Fruit fly (Drosophila melanogaster) whole organism, embryonic: ENCODE results near the gene mAChR-B.
A peak's percentile ranks its signal among the peaks of the same experiment; 100 is the strongest.

Experiments
- Atf-2 ChIP-seq: fragments of 200-800 bp; sonication (Bioruptor generic); optimal IDR thresholded peaks from 2 replicates; lab custom pipeline; 2016; ENCODE audit warnings: missing biosample characterization, missing genetic modification characterization
- Atf3 ChIP-seq: fragments of 200-800 bp; sonication (Bioruptor generic); optimal IDR thresholded peaks from 3 replicates; lab custom pipeline; 2016; ENCODE audit warnings: missing biosample characterization, missing genetic modification characterization
- CG10147 ChIP-seq: fragments of 200-800 bp; sonication (Bioruptor generic); optimal IDR thresholded peaks from 2 replicates; lab custom pipeline; 2019; ENCODE audit warnings: missing biosample characterization, mild to moderate bottlenecking, missing genetic modification characterization, moderate library complexity
- CG11398 ChIP-seq: fragments of 200-800 bp; sonication (Bioruptor generic); optimal IDR thresholded peaks from 2 replicates; lab custom pipeline; 2016; ENCODE audit warnings: missing biosample characterization, missing genetic modification characterization
- CG12071 ChIP-seq: fragments of 200-800 bp; sonication (Bioruptor generic); optimal IDR thresholded peaks from 3 replicates; lab custom pipeline; 2018; ENCODE audit warnings: missing biosample characterization, mild to moderate bottlenecking, missing genetic modification characterization
- CG12155 ChIP-seq: fragments of 200-800 bp; sonication (Bioruptor generic); optimal IDR thresholded peaks from 3 replicates; lab custom pipeline; 2016; ENCODE audit warnings: missing biosample characterization, missing genetic modification characterization
- CG12236 ChIP-seq: fragments of 200-800 bp; sonication (Bioruptor generic); optimal IDR thresholded peaks from 2 replicates; lab custom pipeline; 2016; ENCODE audit warnings: missing biosample characterization, missing genetic modification characterization
- CG12299 ChIP-seq: fragments of 200-800 bp; sonication (Bioruptor generic); optimal IDR thresholded peaks from 2 replicates; lab custom pipeline; 2018; ENCODE audit warnings: missing biosample characterization, mild to moderate bottlenecking, missing genetic modification characterization
- CG1233 ChIP-seq: fragments of 200-800 bp; sonication (Bioruptor generic); optimal IDR thresholded peaks from 4 replicates; lab custom pipeline; 2018; ENCODE audit warnings: missing biosample characterization, mild to moderate bottlenecking, missing genetic modification characterization
- CG13123 ChIP-seq: fragments of 200-800 bp; sonication (Bioruptor generic); optimal IDR thresholded peaks from 2 replicates; lab custom pipeline; 2016; ENCODE audit warnings: missing biosample characterization, missing genetic modification characterization
- CG14667 ChIP-seq: fragments of 200-800 bp; sonication (Bioruptor generic); IDR thresholded peaks from 2 replicates; pipeline ENCODE4 v1.3.6; 2022; ENCODE audit warnings: missing biosample characterization, missing genetic modification characterization
- CG15601 ChIP-seq: fragments of 200-800 bp; sonication (Bioruptor generic); optimal IDR thresholded peaks from 3 replicates; lab custom pipeline; 2019; ENCODE audit warnings: missing biosample characterization, mild to moderate bottlenecking, missing genetic modification characterization, moderate library complexity
- CG1603 ChIP-seq: fragments of 200-800 bp; sonication (Bioruptor generic); optimal IDR thresholded peaks from 2 replicates; lab custom pipeline; 2019; ENCODE audit warnings: missing biosample characterization, mild to moderate bottlenecking, missing genetic modification characterization, moderate library complexity
- CG2712 ChIP-seq: fragments of 200-800 bp; optimal IDR thresholded peaks from 3 replicates; lab custom pipeline; 2019; ENCODE audit warnings: missing biosample characterization, mild to moderate bottlenecking, missing genetic modification characterization, moderate library complexity
- CG32772 ChIP-seq: fragments of 200-800 bp; sonication (Bioruptor generic); IDR thresholded peaks from 2 replicates; pipeline ENCODE4 v1.3.6; 2022; ENCODE audit warnings: missing biosample characterization, missing genetic modification characterization
- CG4328 ChIP-seq: fragments of 200-800 bp; sonication (Bioruptor generic); optimal IDR thresholded peaks from 3 replicates; lab custom pipeline; 2017; ENCODE audit warnings: missing biosample characterization, missing genetic modification reagents, missing genetic modification characterization
- CG5245 ChIP-seq: fragments of 200-800 bp; sonication (Bioruptor generic); optimal IDR thresholded peaks from 3 replicates; lab custom pipeline; 2016; ENCODE audit warnings: missing biosample characterization, missing genetic modification characterization
- CG6813 ChIP-seq: fragments of 200-800 bp; sonication (Bioruptor generic); optimal IDR thresholded peaks from 2 replicates; lab custom pipeline; 2017; ENCODE audit warnings: missing biosample characterization, missing genetic modification characterization, mild to moderate bottlenecking, moderate library complexity, missing genetic modification reagents
- CG7987 ChIP-seq: fragments of 200-800 bp; sonication (Bioruptor generic); optimal IDR thresholded peaks from 2 replicates; lab custom pipeline; 2018; ENCODE audit warnings: missing biosample characterization, mild to moderate bottlenecking, missing genetic modification characterization, moderate library complexity
- CG9609 ChIP-seq: fragments of 200-800 bp; sonication (Bioruptor generic); optimal IDR thresholded peaks from 3 replicates; lab custom pipeline; 2016; ENCODE audit warnings: missing biosample characterization, missing genetic modification characterization
- CG9797 ChIP-seq: fragments of 200-800 bp; sonication (Bioruptor generic); optimal IDR thresholded peaks from 3 replicates; lab custom pipeline; 2018; ENCODE audit warnings: missing biosample characterization, mild to moderate bottlenecking, missing genetic modification characterization
- CG9876 ChIP-seq: fragments of 200-800 bp; sonication (Bioruptor generic); optimal IDR thresholded peaks from 2 replicates; lab custom pipeline; 2016; ENCODE audit warnings: missing biosample characterization, missing genetic modification characterization
- Eip74EF ChIP-seq, 2 experiments: fragments of 200-800 bp in 1 of 2; fragments of >200 bp in 1 of 2; sonication (Bioruptor generic) in 1 of 2; optimal IDR thresholded peaks; 2 replicates each; lab custom pipeline; 2017 to 2019; ENCODE audit warnings: missing biosample characterization in 2 of 2, missing genetic modification characterization in 2 of 2, mild to moderate bottlenecking in 1 of 2, moderate library complexity in 1 of 2
- Fer1 ChIP-seq: fragments of 200-800 bp; sonication (Bioruptor generic); optimal IDR thresholded peaks from 2 replicates; lab custom pipeline; 2017; ENCODE audit warnings: missing biosample characterization, mild to moderate bottlenecking, missing genetic modification characterization
- Gug ChIP-seq: fragments of 200-800 bp; sonication (Bioruptor generic); IDR thresholded peaks from 4 replicates; pipeline ENCODE4 v1.3.6; 2022; ENCODE audit warnings: missing biosample characterization, missing genetic modification characterization
- Kr ChIP-seq: fragments of 200-800 bp; sonication (Bioruptor generic); optimal IDR thresholded peaks from 2 replicates; lab custom pipeline; 2017; ENCODE audit warnings: missing biosample characterization, mild to moderate bottlenecking, missing genetic modification characterization
- Mad ChIP-seq: fragments of 200-800 bp; sonication (Bioruptor generic); optimal IDR thresholded peaks from 2 replicates; lab custom pipeline; 2016; ENCODE audit warnings: missing biosample characterization, missing genetic modification characterization
- Meics ChIP-seq: fragments of 200-800 bp; sonication (Bioruptor generic); optimal IDR thresholded peaks from 2 replicates; lab custom pipeline; 2017; ENCODE audit warnings: missing biosample characterization, mild to moderate bottlenecking, missing genetic modification characterization
- NC2α ChIP-seq: fragments of 200-800 bp; sonication (Bioruptor generic); optimal IDR thresholded peaks from 2 replicates; lab custom pipeline; 2016; ENCODE audit warnings: missing biosample characterization, missing genetic modification characterization
- Optix ChIP-seq: fragments of 200-800 bp; sonication (Bioruptor generic); IDR thresholded peaks from 3 replicates; pipeline ENCODE4 v1.3.6; 2022; ENCODE audit warnings: missing biosample characterization, missing genetic modification characterization
- ara ChIP-seq: fragments of 200-800 bp; sonication (Bioruptor generic); IDR thresholded peaks from 2 replicates; pipeline ENCODE4 v1.3.6; 2022; ENCODE audit warnings: missing biosample characterization, missing genetic modification characterization
- cad ChIP-seq: fragments of >200 bp; optimal IDR thresholded peaks from 2 replicates; lab custom pipeline; 2017; ENCODE audit warnings: missing biosample characterization, missing genetic modification characterization
- caup ChIP-seq: fragments of 200-800 bp; sonication (Bioruptor generic); optimal IDR thresholded peaks from 3 replicates; lab custom pipeline; 2017; ENCODE audit warnings: missing biosample characterization, mild to moderate bottlenecking, missing genetic modification characterization, moderate library complexity; ENCODE audit not compliant: severe bottlenecking
- chinmo ChIP-seq: fragments of 200-800 bp; sonication (Bioruptor generic); IDR thresholded peaks from 4 replicates; pipeline ENCODE4 v1.3.6; 2022; ENCODE audit warnings: missing biosample characterization, missing genetic modification characterization; ENCODE audit not compliant: partially characterized antibody
- chn ChIP-seq: fragments of 200-800 bp; sonication (Bioruptor generic); optimal IDR thresholded peaks from 2 replicates; lab custom pipeline; 2016; ENCODE audit warnings: missing biosample characterization, missing genetic modification characterization
- dan ChIP-seq: fragments of 200-800 bp; sonication (Bioruptor generic); IDR thresholded peaks from 2 replicates; pipeline ENCODE4 v1.3.6; 2022; ENCODE audit warnings: missing biosample characterization, missing genetic modification characterization
- dm ChIP-seq: fragments of 200-800 bp; sonication (Bioruptor generic); optimal IDR thresholded peaks from 3 replicates; lab custom pipeline; 2016; ENCODE audit warnings: missing biosample characterization, missing genetic modification characterization
- dysf ChIP-seq: fragments of 200-800 bp; sonication (Bioruptor generic); IDR thresholded peaks from 3 replicates; pipeline ENCODE4 v1.3.6; 2022; ENCODE audit warnings: missing biosample characterization, missing genetic modification characterization
- eve ChIP-seq, 2 experiments: fragments of >200 bp; optimal IDR thresholded peaks; 2 replicates each; lab custom pipeline; 2017; ENCODE audit warnings: missing biosample characterization in 2 of 2, missing genetic modification characterization in 2 of 2
- eyg ChIP-seq: fragments of 200-800 bp; sonication (Bioruptor generic); optimal IDR thresholded peaks from 3 replicates; lab custom pipeline; 2016; ENCODE audit warnings: missing biosample characterization, missing genetic modification characterization
- fd102C ChIP-seq: fragments of 200-800 bp; sonication (Bioruptor generic); optimal IDR thresholded peaks from 2 replicates; lab custom pipeline; 2018; ENCODE audit warnings: missing biosample characterization, mild to moderate bottlenecking, missing genetic modification characterization, moderate library complexity
- gcm2 ChIP-seq: fragments of 200-800 bp; sonication (Bioruptor generic); optimal IDR thresholded peaks from 2 replicates; lab custom pipeline; 2016; ENCODE audit warnings: missing biosample characterization, missing genetic modification characterization
- grau ChIP-seq: fragments of 200-800 bp; optimal IDR thresholded peaks from 3 replicates; lab custom pipeline; 2019; ENCODE audit warnings: missing biosample characterization, mild to moderate bottlenecking, missing genetic modification characterization, moderate library complexity
- gsb ChIP-seq: fragments of 200-800 bp; sonication (Bioruptor generic); IDR thresholded peaks from 2 replicates; pipeline ENCODE4 v1.3.6; 2022; ENCODE audit warnings: missing biosample characterization, missing genetic modification characterization
- kah ChIP-seq: fragments of 200-800 bp; sonication (Bioruptor generic); optimal IDR thresholded peaks from 2 replicates; lab custom pipeline; 2018; ENCODE audit warnings: missing biosample characterization, mild to moderate bottlenecking, missing genetic modification characterization
- ken ChIP-seq: fragments of 200-800 bp; sonication (Bioruptor generic); IDR thresholded peaks from 3 replicates; pipeline ENCODE4 v1.3.6; 2022; ENCODE audit warnings: missing biosample characterization, missing genetic modification characterization
- pb ChIP-seq: fragments of 200-800 bp; sonication (Bioruptor generic); optimal IDR thresholded peaks from 3 replicates; lab custom pipeline; 2016; ENCODE audit warnings: missing biosample characterization, missing genetic modification characterization
- sob ChIP-seq: fragments of 200-800 bp; sonication (Bioruptor generic); IDR thresholded peaks from 2 replicates; pipeline ENCODE4 v1.3.6; 2022; ENCODE audit warnings: missing biosample characterization, missing genetic modification characterization
- trem ChIP-seq: fragments of 200-800 bp; optimal IDR thresholded peaks from 3 replicates; lab custom pipeline; 2019; ENCODE audit warnings: missing biosample characterization, mild to moderate bottlenecking, missing genetic modification characterization, moderate library complexity
- usp ChIP-seq: fragments of >200 bp; optimal IDR thresholded peaks from 2 replicates; lab custom pipeline; 2017; ENCODE audit warnings: missing biosample characterization, missing genetic modification characterization
- wdn ChIP-seq: fragments of 200-800 bp; sonication (Bioruptor generic); IDR thresholded peaks from 2 replicates; pipeline ENCODE4 v1.3.6; 2022; ENCODE audit warnings: missing biosample characterization, missing genetic modification characterization

The mAChR-B gene

DNA sequence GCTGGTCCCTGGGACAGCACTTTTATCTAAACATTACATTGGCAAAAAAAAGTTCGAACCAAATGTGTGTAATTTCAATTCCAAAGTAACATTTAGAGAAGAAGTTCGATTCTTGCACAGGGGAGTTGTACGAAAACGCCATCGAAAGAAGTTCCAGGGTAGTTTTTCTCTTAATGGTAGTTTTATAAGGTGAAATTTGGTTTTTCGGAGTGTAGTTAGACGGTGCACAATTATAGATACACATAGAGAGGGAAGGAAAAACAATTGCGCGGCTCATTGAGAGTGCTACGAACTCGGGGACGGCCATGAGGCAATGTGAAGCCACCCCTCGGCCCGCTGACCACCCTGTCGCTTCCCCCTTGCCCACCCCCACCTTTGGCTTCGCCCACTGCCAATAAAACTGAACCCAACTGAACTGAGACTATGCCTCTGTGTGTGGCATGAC is 51.1 kb downstream of the mAChR-B start (continued):
- peak; percentile 37; the same call in 1 of the 2 replicates for TF ChIP-seq wdn (GFP tag; lab: Robert Waterston, UW)
- TF ChIP-seq Gug (GFP tag; lab: Robert Waterston, UW) = peak; percentile 27; the same call in 2 of the 4 replicates
- no peak for TF ChIP-seq CG7987 (GFP tag; lab: Kevin White, UChicago)
- peak; percentile 34; the same call in 1 of the 2 replicates for TF ChIP-seq gsb (GFP tag; lab: Robert Waterston, UW)
- peak; percentile 65; the same call in 1 of the 2 replicates for TF ChIP-seq CG14667
- TF ChIP-seq cad (GFP tag; lab: Kevin White, UChicago) = no peak
- TF ChIP-seq Optix (GFP tag; lab: Robert Waterston, UW) = peak; percentile 64; the same call in 2 of the 3 replicates
- TF ChIP-seq CG12299 = no peak
- TF ChIP-seq CG6813 (GFP tag; lab: Kevin White, UChicago) = peak; percentile 71
- peak; percentile 7 for TF ChIP-seq CG12155 (GFP tag; lab: Kevin White, UChicago)
- TF ChIP-seq CG1233 (GFP tag; lab: Kevin White, UChicago) = peak; percentile 55
- TF ChIP-seq Meics (GFP tag; lab: Kevin White, UChicago) = peak; percentile 69
- peak; percentile 40 for TF ChIP-seq CG15601 (tag; lab: Kevin White, UChicago)
- TF ChIP-seq CG11398 = peak; percentile 66
- peak; percentile 24 for TF ChIP-seq pb (GFP tag; lab: Kevin White, UChicago)
- peak; percentile 67 for TF ChIP-seq CG9609 (GFP tag; lab: Kevin White, UChicago)
- no peak for TF ChIP-seq fd102C (GFP tag; lab: Kevin White, UChicago)
- TF ChIP-seq kah (GFP tag; lab: Kevin White, UChicago) = no peak
- peak; percentile 47 for TF ChIP-seq CG10147 (GFP tag; lab: Kevin White, UChicago)
- TF ChIP-seq chn = peak; percentile 43
- TF ChIP-seq CG5245 (GFP tag; lab: Kevin White, UChicago) = peak; percentile 56
- peak; percentile 65 for TF ChIP-seq grau (tag; lab: Kevin White, UChicago)
- peak; percentile 77 for TF ChIP-seq dysf
- no peak for TF ChIP-seq gcm2 (GFP tag; lab: Kevin White, UChicago)
- no peak for TF ChIP-seq dan (GFP tag; lab: Robert Waterston, UW)
- TF ChIP-seq CG12236 = no peak
- no peak for TF ChIP-seq Kr (GFP tag; lab: Kevin White, UChicago)
- peak; percentile 76 for TF ChIP-seq Fer1 (GFP tag; lab: Kevin White, UChicago)
- peak; percentile 37; the same call in 1 of the 4 replicates for TF ChIP-seq chinmo (GFP tag; lab: Robert Waterston, UW)
- TF ChIP-seq caup (GFP tag; lab: Kevin White, UChicago) = peak; percentile 59
- TF ChIP-seq CG13123 = peak; percentile 33
- peak; percentile 39 for TF ChIP-seq dm (GFP tag; lab: Kevin White, UChicago)
- peak; percentile 60; the same call in 1 of the 3 replicates for TF ChIP-seq ken (GFP tag; lab: Robert Waterston, UW)
- TF ChIP-seq eyg (GFP tag; lab: Kevin White, UChicago) = no peak
- TF ChIP-seq CG9797 = no peak
- peak; percentile 43 for TF ChIP-seq Atf3 (GFP tag; lab: Kevin White, UChicago)
- peak; percentile 53 for TF ChIP-seq Mad
- peak; percentile 54; the same call in 1 of the 2 replicates for TF ChIP-seq ara
- peak; percentile 34 for TF ChIP-seq CG12071 (GFP tag; lab: Kevin White, UChicago)
- TF ChIP-seq Eip74EF (GFP tag; optimal IDR thresholded peaks at IDR 0.05; lab: Kevin White, UChicago) = peak in 1 of 2 experiments; percentile 20
- TF ChIP-seq sob = peak; percentile 72
- peak in 1 of 2 experiments; percentile 69 for TF ChIP-seq eve (GFP tag; optimal IDR thresholded peaks at IDR 0.05; lab: Kevin White, UChicago)
- peak; percentile 75 for TF ChIP-seq CG1603 (tag; lab: Kevin White, UChicago)
- TF ChIP-seq CG4328 (GFP tag; lab: Kevin White, UChicago) = no peak
- TF ChIP-seq CG32772 (GFP tag; lab: Robert Waterston, UW) = 0 out of 2 replicates have a peak, but pooled peaks have one; percentile 21
- no peak for TF ChIP-seq NC2α
- no peak for TF ChIP-seq usp
- TF ChIP-seq CG9876 (GFP tag; lab: Kevin White, UChicago) = peak; percentile 12
- peak; percentile 77 for TF ChIP-seq CG2712 (tag; lab: Kevin White, UChicago)
- TF ChIP-seq Atf-2 (GFP tag; lab: Kevin White, UChicago) = peak; percentile 37
- no peak for TF ChIP-seq trem
